Fruit fly (Drosophila melanogaster) whole organism, embryonic: ENCODE data around the gene Pif1B.

Experiments used
- CG10147 ChIP-seq: fragments of 200-800 bp; sonication (Bioruptor generic); optimal IDR thresholded peaks from 2 replicates; lab custom pipeline; 2019; ENCODE audit warnings: missing biosample characterization, mild to moderate bottlenecking, missing genetic modification characterization, moderate library complexity
- CG10267 ChIP-seq: fragments of 200-800 bp; sonication (Bioruptor generic); optimal IDR thresholded peaks from 2 replicates; lab custom pipeline; 2018; ENCODE audit warnings: missing biosample characterization, mild to moderate bottlenecking, missing genetic modification characterization, moderate library complexity
- CG11560 ChIP-seq: fragments of 200-800 bp; sonication (Bioruptor generic); IDR thresholded peaks from 3 replicates; pipeline ENCODE4 v1.3.6; 2022; ENCODE audit warnings: missing biosample characterization, missing genetic modification characterization
- CG1233 ChIP-seq: fragments of 200-800 bp; sonication (Bioruptor generic); optimal IDR thresholded peaks from 4 replicates; lab custom pipeline; 2018; ENCODE audit warnings: missing biosample characterization, mild to moderate bottlenecking, missing genetic modification characterization
- CG12659 ChIP-seq: fragments of 200-800 bp; sonication (Bioruptor generic); optimal IDR thresholded peaks from 3 replicates; lab custom pipeline; 2017; ENCODE audit warnings: mild to moderate bottlenecking, missing biosample characterization, missing genetic modification reagents, missing genetic modification characterization
- CG13123 ChIP-seq: fragments of 200-800 bp; sonication (Bioruptor generic); optimal IDR thresholded peaks from 2 replicates; lab custom pipeline; 2016; ENCODE audit warnings: missing biosample characterization, missing genetic modification characterization
- CG14441 ChIP-seq: fragments of 200-800 bp; sonication (Bioruptor generic); IDR thresholded peaks from 2 replicates; pipeline ENCODE4 v1.3.6; 2022; ENCODE audit warnings: missing biosample characterization, missing genetic modification characterization
- CG14667 ChIP-seq: fragments of 200-800 bp; sonication (Bioruptor generic); IDR thresholded peaks from 2 replicates; pipeline ENCODE4 v1.3.6; 2022; ENCODE audit warnings: missing biosample characterization, missing genetic modification characterization
- CG30431 ChIP-seq: fragments of 200-800 bp; sonication (Bioruptor generic); optimal IDR thresholded peaks from 2 replicates; lab custom pipeline; 2017; ENCODE audit warnings: missing biosample characterization, missing genetic modification characterization
- CG31224 ChIP-seq: fragments of 200-800 bp; sonication (Bioruptor generic); IDR thresholded peaks from 2 replicates; pipeline ENCODE4 v1.3.6; 2022; ENCODE audit warnings: missing biosample characterization, missing genetic modification characterization
- CG3995 ChIP-seq: fragments of 200-800 bp; sonication (Bioruptor generic); optimal IDR thresholded peaks from 3 replicates; lab custom pipeline; 2016; ENCODE audit warnings: missing biosample characterization, missing genetic modification characterization
- CG4282 ChIP-seq: fragments of 200-800 bp; sonication (Bioruptor generic); optimal IDR thresholded peaks from 2 replicates; lab custom pipeline; 2016; ENCODE audit warnings: missing biosample characterization, missing genetic modification characterization
- CG4424 ChIP-seq: fragments of 200-800 bp; sonication (Bioruptor generic); optimal IDR thresholded peaks from 3 replicates; lab custom pipeline; 2016; ENCODE audit warnings: missing biosample characterization, missing genetic modification characterization
- CG4617 ChIP-seq: fragments of 200-800 bp; sonication (Bioruptor generic); optimal IDR thresholded peaks from 3 replicates; lab custom pipeline; 2016; ENCODE audit warnings: missing biosample characterization, missing genetic modification characterization, borderline replicate concordance
- CG7786 ChIP-seq: fragments of 200-800 bp; sonication (Bioruptor generic); optimal IDR thresholded peaks from 2 replicates; lab custom pipeline; 2016; ENCODE audit warnings: missing biosample characterization, missing genetic modification characterization
- CG8924 ChIP-seq: fragments of 200-800 bp; optimal IDR thresholded peaks from 3 replicates; lab custom pipeline; 2019; ENCODE audit warnings: missing biosample characterization, mild to moderate bottlenecking, missing genetic modification characterization, moderate library complexity
- Doc3 ChIP-seq: fragments of 200-800 bp; sonication (Bioruptor generic); IDR thresholded peaks from 3 replicates; pipeline ENCODE4 v1.3.6; 2022; ENCODE audit warnings: missing biosample characterization, missing genetic modification characterization; ENCODE audit not compliant: partially characterized antibody
- Dp ChIP-seq: fragments of 200-800 bp; sonication (Bioruptor generic); optimal IDR thresholded peaks from 2 replicates; lab custom pipeline; 2018; ENCODE audit warnings: missing biosample characterization, mild to moderate bottlenecking, missing genetic modification characterization, moderate library complexity
- Dref ChIP-seq: fragments of 200-800 bp; sonication (Bioruptor generic); IDR thresholded peaks from 2 replicates; pipeline ENCODE4 v1.3.6; 2022; ENCODE audit warnings: missing biosample characterization, missing genetic modification characterization
- Lpt ChIP-seq: fragments of >200 bp; optimal IDR thresholded peaks from 2 replicates; lab custom pipeline; 2018; ENCODE audit warnings: missing biosample characterization, missing genetic modification characterization
- Max ChIP-seq: fragments of 200-800 bp; sonication (Bioruptor generic); optimal IDR thresholded peaks from 2 replicates; lab custom pipeline; 2016; ENCODE audit warnings: missing biosample characterization, mild to moderate bottlenecking, missing genetic modification characterization
- NC2β ChIP-seq: fragments of 200-800 bp; sonication (Bioruptor generic); optimal IDR thresholded peaks from 2 replicates; lab custom pipeline; 2016; ENCODE audit warnings: missing biosample characterization, missing genetic modification characterization
- Nf-YB ChIP-seq: fragments of 200-800 bp; sonication (Bioruptor generic); optimal IDR thresholded peaks from 3 replicates; lab custom pipeline; 2019; ENCODE audit warnings: missing biosample characterization, mild to moderate bottlenecking, missing genetic modification characterization, moderate library complexity
- PHDP ChIP-seq: fragments of 200-800 bp; sonication (Bioruptor generic); optimal IDR thresholded peaks from 3 replicates; lab custom pipeline; 2018; ENCODE audit warnings: missing biosample characterization, mild to moderate bottlenecking, missing genetic modification characterization, moderate library complexity
- Rx ChIP-seq: fragments of 200-800 bp; sonication (Bioruptor generic); IDR thresholded peaks from 2 replicates; pipeline ENCODE4 v1.3.6; 2022; ENCODE audit warnings: missing biosample characterization, missing genetic modification characterization
- Stat92E ChIP-seq, 3 experiments: fragments of >200 bp in 2 of 3; fragments of 200-800 bp in 1 of 3; sonication (Bioruptor generic) in 1 of 3; optimal IDR thresholded peaks; 2 replicates each; lab custom pipeline; 2017 to 2019; ENCODE audit warnings: missing biosample characterization in 3 of 3, missing genetic modification characterization in 3 of 3, mild to moderate bottlenecking in 1 of 3, moderate library complexity in 1 of 3
- Tbp ChIP-seq: fragments of >200 bp; optimal IDR thresholded peaks from 2 replicates; lab custom pipeline; 2018; ENCODE audit warnings: missing biosample characterization, missing genetic modification characterization
- al ChIP-seq: fragments of 200-800 bp; sonication (Bioruptor generic); IDR thresholded peaks from 2 replicates; pipeline ENCODE4 v1.3.6; 2022; ENCODE audit warnings: missing biosample characterization, missing genetic modification characterization
- amos ChIP-seq: fragments of 200-800 bp; sonication (Bioruptor generic); IDR thresholded peaks from 2 replicates; pipeline ENCODE4 v1.3.6; 2022; ENCODE audit warnings: missing biosample characterization, missing genetic modification characterization; ENCODE audit not compliant: partially characterized antibody
- chinmo ChIP-seq: fragments of 200-800 bp; sonication (Bioruptor generic); IDR thresholded peaks from 4 replicates; pipeline ENCODE4 v1.3.6; 2022; ENCODE audit warnings: missing biosample characterization, missing genetic modification characterization; ENCODE audit not compliant: partially characterized antibody
- fd3F ChIP-seq: fragments of 200-800 bp; sonication (Bioruptor generic); optimal IDR thresholded peaks from 2 replicates; lab custom pipeline; 2018; ENCODE audit warnings: missing biosample characterization, mild to moderate bottlenecking, missing genetic modification characterization, moderate library complexity
- gfzf ChIP-seq: fragments of 200-800 bp; sonication (Bioruptor generic); optimal IDR thresholded peaks from 2 replicates; lab custom pipeline; 2016; ENCODE audit warnings: missing biosample characterization, mild to moderate bottlenecking, missing genetic modification characterization, moderate library complexity
- gro ChIP-seq: fragments of 200-800 bp; sonication (Bioruptor generic); optimal IDR thresholded peaks from 2 replicates; lab custom pipeline; 2016; ENCODE audit warnings: missing biosample characterization, missing genetic modification characterization
- her ChIP-seq: fragments of 200-800 bp; sonication (Bioruptor generic); optimal IDR thresholded peaks from 2 replicates; lab custom pipeline; 2016; ENCODE audit warnings: missing biosample characterization, missing genetic modification characterization
- knrl ChIP-seq: fragments of 200-800 bp; sonication (Bioruptor generic); IDR thresholded peaks from 3 replicates; pipeline ENCODE4 v1.3.6; 2022; ENCODE audit warnings: missing biosample characterization, missing genetic modification characterization; ENCODE audit not compliant: partially characterized antibody
- lilli ChIP-seq: fragments of 200-800 bp; sonication (Bioruptor generic); optimal IDR thresholded peaks from 3 replicates; lab custom pipeline; 2016; ENCODE audit warnings: missing biosample characterization, missing genetic modification characterization
- lov ChIP-seq, 2 experiments: fragments of 200-800 bp in 1 of 2; fragments of >200 bp in 1 of 2; sonication (Bioruptor generic) in 1 of 2; IDR thresholded peaks in 1 of 2; optimal IDR thresholded peaks in 1 of 2; 2 replicates in 1 of 2; 3 replicates in 1 of 2; pipeline versions ENCODE4 v1.3.6 to Lab custom; 2017 to 2022; ENCODE audit warnings: missing biosample characterization in 1 of 2, missing genetic modification characterization in 1 of 2
- onecut ChIP-seq: fragments of 200-800 bp; sonication (Bioruptor generic); IDR thresholded peaks from 2 replicates; pipeline ENCODE4 v1.3.6; 2022; ENCODE audit warnings: missing biosample characterization, missing genetic modification characterization
- pfk ChIP-seq: fragments of 200-800 bp; sonication (Bioruptor generic); optimal IDR thresholded peaks from 2 replicates; lab custom pipeline; 2018; ENCODE audit warnings: missing biosample characterization, mild to moderate bottlenecking, missing genetic modification characterization, moderate library complexity
- psq ChIP-seq: fragments of 200-800 bp; sonication (Bioruptor generic); optimal IDR thresholded peaks from 2 replicates; lab custom pipeline; 2017; ENCODE audit warnings: missing biosample characterization, missing genetic modification characterization
- repo ChIP-seq: fragments of 200-800 bp; sonication (Bioruptor generic); optimal IDR thresholded peaks from 2 replicates; lab custom pipeline; 2016; ENCODE audit warnings: missing biosample characterization, missing genetic modification characterization
- schlank ChIP-seq: fragments of 200-800 bp; sonication (Bioruptor generic); optimal IDR thresholded peaks from 2 replicates; lab custom pipeline; 2018; ENCODE audit warnings: missing biosample characterization, mild to moderate bottlenecking, missing genetic modification characterization
- seq ChIP-seq: fragments of 200-800 bp; sonication (Bioruptor generic); IDR thresholded peaks from 2 replicates; pipeline ENCODE4 v1.3.6; 2022; ENCODE audit warnings: missing biosample characterization, missing genetic modification characterization
- shn ChIP-seq: fragments of 200-800 bp; sonication (Bioruptor generic); optimal IDR thresholded peaks from 3 replicates; lab custom pipeline; 2016; ENCODE audit warnings: missing biosample characterization, missing genetic modification characterization
- sisA ChIP-seq: fragments of 200-800 bp; sonication (Bioruptor generic); IDR thresholded peaks from 2 replicates; pipeline ENCODE4 v1.3.6; 2022; ENCODE audit warnings: missing biosample characterization, missing genetic modification characterization
- tll ChIP-seq, 2 experiments: fragments of 200-800 bp in 1 of 2; fragments of >200 bp in 1 of 2; sonication (Bioruptor generic) in 1 of 2; optimal IDR thresholded peaks; 2 replicates each; lab custom pipeline; 2017 to 2019; ENCODE audit warnings: missing biosample characterization in 2 of 2, missing genetic modification characterization in 2 of 2, mild to moderate bottlenecking in 1 of 2, moderate library complexity in 1 of 2
- toy ChIP-seq: fragments of 200-800 bp; sonication (Bioruptor generic); IDR thresholded peaks from 2 replicates; pipeline ENCODE4 v1.3.6; 2022; ENCODE audit warnings: missing biosample characterization, missing genetic modification characterization
- z ChIP-seq: fragments of 200-800 bp; sonication (Bioruptor generic); IDR thresholded peaks from 3 replicates; pipeline ENCODE4 v1.3.6; 2022; ENCODE audit warnings: missing biosample characterization, missing genetic modification characterization
- zf30C ChIP-seq: fragments of 200-800 bp; sonication (Bioruptor generic); optimal IDR thresholded peaks from 3 replicates; lab custom pipeline; 2018; ENCODE audit warnings: missing biosample characterization, mild to moderate bottlenecking, missing genetic modification characterization

The Pif1B gene

dm6 chr3R:8823761-8824499 lies 23.0 kb upstream of the Pif1B start, which contains the start of the genes IscU and CG8379 (continued):
- TF ChIP-seq CG30431 (GFP tag; lab: Kevin White, UChicago) = no peak
- TF ChIP-seq Dp (GFP tag; lab: Kevin White, UChicago) = peak; percentile 37
- no peak for TF ChIP-seq chinmo
- TF ChIP-seq schlank = no peak
- no peak for TF ChIP-seq CG14441
- no peak for TF ChIP-seq CG14667 (GFP tag; lab: Robert Waterston, UW)
- TF ChIP-seq CG11560 = no peak
- TF ChIP-seq al = no peak
- no peak for TF ChIP-seq lilli (GFP tag; lab: Kevin White, UChicago)
- no peak for TF ChIP-seq CG10147
- TF ChIP-seq shn (GFP tag; lab: Kevin White, UChicago) = no peak
- no peak for TF ChIP-seq toy (GFP tag; lab: Robert Waterston, UW)
- TF ChIP-seq Nf-YB = no peak
- TF ChIP-seq sisA (GFP tag; lab: Robert Waterston, UW) = no peak
- TF ChIP-seq Doc3 (GFP tag; lab: Robert Waterston, UW) = peak; percentile 56; the same call in 1 of the 3 replicates
- TF ChIP-seq CG13123 (GFP tag; lab: Kevin White, UChicago) = no peak
- no peak for TF ChIP-seq CG4282
- peak; percentile 53; the same call in 1 of the 2 replicates for TF ChIP-seq amos (GFP tag; lab: Robert Waterston, UW)
- TF ChIP-seq knrl (GFP tag; lab: Robert Waterston, UW) = peak; percentile 70
- no peak for TF ChIP-seq PHDP
- TF ChIP-seq CG4424 = no peak
- TF ChIP-seq fd3F (GFP tag; lab: Kevin White, UChicago) = no peak
- TF ChIP-seq CG12659 (GFP tag; lab: Kevin White, UChicago) = peak; percentile 65
- peak; percentile 12 for TF ChIP-seq Max (GFP tag; lab: Kevin White, UChicago)
- TF ChIP-seq her (GFP tag; lab: Kevin White, UChicago) = no peak
- TF ChIP-seq z = no peak
- TF ChIP-seq tll (GFP tag; optimal IDR thresholded peaks at IDR 0.05; lab: Kevin White, UChicago) = no peak
- TF ChIP-seq gfzf (GFP tag; lab: Kevin White, UChicago) = peak; percentile 73
- TF ChIP-seq gro (GFP tag; lab: Kevin White, UChicago) = no peak
- TF ChIP-seq Rx = no peak
- no peak for TF ChIP-seq pfk (GFP tag; lab: Kevin White, UChicago)
- no peak for TF ChIP-seq onecut (GFP tag; lab: Robert Waterston, UW)
- TF ChIP-seq CG10267 (tag; lab: Kevin White, UChicago) = peak; percentile 52
- no peak for TF ChIP-seq repo (GFP tag; lab: Kevin White, UChicago)
- TF ChIP-seq Stat92E (GFP tag; optimal IDR thresholded peaks at IDR 0.05; lab: Kevin White, UChicago) = peak in 1 of 3 experiments; percentile 10
- no peak for TF ChIP-seq psq
- TF ChIP-seq CG7786 (GFP tag; lab: Kevin White, UChicago) = no peak
- no peak for TF ChIP-seq seq
- no peak for TF ChIP-seq lov (optimal IDR thresholded peaks at IDR 0.05; lab: Kevin White, UChicago)
- no peak for TF ChIP-seq lov (GFP tag; IDR thresholded peaks at IDR 0.05; lab: Robert Waterston, UW)
- TF ChIP-seq Tbp (GFP tag; lab: Kevin White, UChicago) = no peak
- TF ChIP-seq CG3995 = peak; percentile 30
- TF ChIP-seq CG1233 (GFP tag; lab: Kevin White, UChicago) = no peak
- TF ChIP-seq Lpt (GFP tag; lab: Kevin White, UChicago) = no peak
- TF ChIP-seq Dref (GFP tag; lab: Robert Waterston, UW) = peak; percentile 50
- peak; percentile 62 for TF ChIP-seq CG4617 (GFP tag; lab: Kevin White, UChicago)
- TF ChIP-seq NC2β (GFP tag; lab: Kevin White, UChicago) = no peak
- TF ChIP-seq CG8924 (tag; lab: Kevin White, UChicago) = peak; percentile 38
- TF ChIP-seq CG31224 = no peak
- no peak for TF ChIP-seq zf30C (GFP tag; lab: Kevin White, UChicago)
